Fruit fly (Drosophila melanogaster) whole organism, adult: ENCODE measurements around the gene CG31370.

Experiments
- CG11617 ChIP-seq: fragments of 200-800 bp; sonication (Bioruptor generic); optimal IDR thresholded peaks from 2 replicates; lab custom pipeline; 2017; ENCODE audit warnings: mild to moderate bottlenecking, missing biosample characterization, missing genetic modification reagents, missing genetic modification characterization
- CG12768 ChIP-seq: fragments of 200-800 bp; sonication (Bioruptor generic); optimal IDR thresholded peaks from 2 replicates; lab custom pipeline; 2017; ENCODE audit warnings: missing biosample characterization, missing genetic modification characterization, mild to moderate bottlenecking, moderate library complexity, missing genetic modification reagents
- CG1620 ChIP-seq: fragments of 200-800 bp; sonication (Bioruptor generic); optimal IDR thresholded peaks from 2 replicates; lab custom pipeline; 2016; ENCODE audit warnings: missing biosample characterization, missing genetic modification characterization
- CG33017 ChIP-seq: fragments of 200-800 bp; sonication (Bioruptor generic); optimal IDR thresholded peaks from 2 replicates; lab custom pipeline; 2018; ENCODE audit warnings: missing biosample characterization, mild to moderate bottlenecking, missing genetic modification characterization, moderate library complexity
- CG5204 ChIP-seq: fragments of 200-800 bp; sonication (Bioruptor generic); optimal IDR thresholded peaks from 2 replicates; lab custom pipeline; 2016; ENCODE audit warnings: missing biosample characterization, missing genetic modification characterization
- CG7101 ChIP-seq: fragments of 200-800 bp; sonication (Bioruptor generic); optimal IDR thresholded peaks from 2 replicates; lab custom pipeline; 2018; ENCODE audit warnings: missing biosample characterization, mild to moderate bottlenecking, missing genetic modification characterization, moderate library complexity
- Clk ChIP-seq: fragments of 200-800 bp; sonication (Bioruptor generic); optimal IDR thresholded peaks from 2 replicates; lab custom pipeline; 2017; ENCODE audit warnings: missing biosample characterization, missing genetic modification characterization
- cic ChIP-seq: fragments of 200-800 bp; sonication (Bioruptor generic); optimal IDR thresholded peaks from 2 replicates; lab custom pipeline; 2017; ENCODE audit warnings: missing biosample characterization, mild to moderate bottlenecking, missing genetic modification characterization, moderate library complexity
- kay ChIP-seq: fragments of 200-800 bp; sonication (Bioruptor generic); peaks from one replicate; lab custom pipeline; 2016; ENCODE audit warnings: missing biosample characterization, missing genetic modification characterization, borderline replicate concordance
- ovo ChIP-seq: fragments of 200-800 bp; sonication (Bioruptor generic); optimal IDR thresholded peaks from 2 replicates; lab custom pipeline; 2016; ENCODE audit warnings: missing biosample characterization, missing genetic modification characterization
- pad ChIP-seq: fragments of 200-800 bp; sonication (Bioruptor generic); optimal IDR thresholded peaks from 3 replicates; lab custom pipeline; 2017; ENCODE audit warnings: missing biosample characterization, missing genetic modification characterization, mild to moderate bottlenecking, moderate library complexity, missing genetic modification reagents
- tj ChIP-seq: fragments of 200-800 bp; sonication (Bioruptor generic); optimal IDR thresholded peaks from 3 replicates; lab custom pipeline; 2017; ENCODE audit warnings: missing biosample characterization, mild to moderate bottlenecking, missing genetic modification characterization, moderate library complexity
- toe ChIP-seq: fragments of 200-800 bp; sonication (Bioruptor generic); optimal IDR thresholded peaks from 2 replicates; lab custom pipeline; 2016; ENCODE audit warnings: missing biosample characterization, missing genetic modification characterization

DNA sequence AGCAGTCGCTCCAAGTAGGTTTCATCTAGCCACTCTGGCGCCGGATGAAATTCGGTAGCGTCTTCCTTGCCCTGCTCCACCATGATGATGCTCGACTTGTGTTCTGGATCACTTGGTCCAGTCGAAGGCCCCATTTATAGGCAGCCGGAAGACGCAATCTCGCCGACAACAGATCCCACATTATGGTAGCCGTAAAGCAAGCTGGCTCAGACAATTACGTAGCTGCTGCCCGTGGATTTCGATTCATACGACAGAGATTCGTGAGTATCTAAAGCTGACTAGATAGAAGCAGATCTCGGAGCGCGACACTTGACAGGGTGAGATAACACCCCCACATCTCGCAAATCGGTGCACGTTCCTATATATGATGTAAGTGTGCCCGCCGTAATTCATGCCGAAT lies 25.2 kb upstream of the CG31370 start, which contains the start of gene CG10513:
- TF ChIP-seq CG33017 (tag; lab: Kevin White, UChicago) (no peak), ovo (GFP tag; lab: Kevin White, UChicago) (no peak), CG11617 (GFP tag; lab: Kevin White, UChicago) (no peak), pad (no peak), kay (GFP tag; lab: Kevin White, UChicago) (no peak), tj (GFP tag; lab: Kevin White, UChicago) (no peak), CG7101 (no peak), CG1620 (GFP tag; lab: Kevin White, UChicago) (no peak), CG12768 (GFP tag; lab: Kevin White, UChicago) (no peak), CG5204 (GFP tag; lab: Kevin White, UChicago) (no peak), Clk (GFP tag; lab: Kevin White, UChicago) (no peak), cic (GFP tag; lab: Kevin White, UChicago) (no peak), toe (GFP tag; lab: Kevin White, UChicago) (no peak)
